Worm (Caenorhabditis elegans) whole organism, L4/young adult: Measurements from ENCODE around the gene cgef-1.

Source experiments
- W03F9.2 ChIP-seq: fragments of 150-350 bp; optimal IDR thresholded peaks from 2 replicates; lab custom pipeline; 2014; ENCODE audit warnings: missing biosample characterization, missing genetic modification characterization
- dao-5 ChIP-seq: sonication (generic microtip); optimal IDR thresholded peaks from 2 replicates; lab custom pipeline; 2016; ENCODE audit warnings: missing genotype, missing genetic modification characterization, moderate library complexity, missing compliant biosample characterization
- him-1 ChIP-seq: sonication (generic microtip); optimal IDR thresholded peaks from 2 replicates; lab custom pipeline; 2016; ENCODE audit warnings: missing genotype, missing genetic modification reagents, missing genetic modification characterization, missing compliant biosample characterization

The cgef-1 gene

ce11 chrX:2802562-2803165 lies 30.8 kb downstream of the cgef-1 start, which contains the start of gene C14A11.2:
Gene C14A11.2, plus strand, starts transcription at chrX:2803112.
- TF ChIP-seq dao-5 (tag; lab: Kevin White, UChicago) (no peak), W03F9.2 (tag; lab: Kevin White, UChicago) (no peak), him-1 (tag; lab: Kevin White, UChicago) (no peak)

ce11 chrX:2807390-2807789 lies 35.5 kb downstream of the cgef-1 start, which contains the start of gene C14A11.5:
Gene C14A11.5, minus strand, starts transcription at chrX:2807528.
- no peak for TF ChIP-seq him-1 (tag; lab: Kevin White, UChicago)

- peak; percentile 96 for TF ChIP-seq him-1 (tag; lab: Kevin White, UChicago)
- TF ChIP-seq dao-5 (tag; lab: Kevin White, UChicago): no peak
- peak; percentile 74 for TF ChIP-seq W03F9.2 (tag; lab: Kevin White, UChicago)
These were observed 37.8 kb downstream of the cgef-1 start, which contains the start of gene C14A11.9 for ce11 chrX:2809611-2810010. Gene C14A11.9, minus strand, starts transcription at chrX:2809637.

- TF ChIP-seq W03F9.2 (tag; lab: Kevin White, UChicago) (no peak), him-1 (tag; lab: Kevin White, UChicago) (no peak)
These were observed 42.4 kb downstream of the cgef-1 start, which contains the start of gene C14A11.6 for ce11 chrX:2814097-2814720. Gene C14A11.6, minus strand, starts transcription at chrX:2814147.

ce11 chrX:2818899-2819298 lies 47.1 kb downstream of the cgef-1 start:
- no peak for TF ChIP-seq dao-5 (tag; lab: Kevin White, UChicago)
- TF ChIP-seq him-1 (tag; lab: Kevin White, UChicago): no peak
- TF ChIP-seq W03F9.2 (tag; lab: Kevin White, UChicago): no peak

- no peak for TF ChIP-seq W03F9.2 (tag; lab: Kevin White, UChicago)
- TF ChIP-seq dao-5 (tag; lab: Kevin White, UChicago): no peak
- TF ChIP-seq him-1 (tag; lab: Kevin White, UChicago): no peak
These were observed 47.9 kb downstream of the cgef-1 start for ce11 chrX:2819747-2820146.

- no peak for TF ChIP-seq W03F9.2 (tag; lab: Kevin White, UChicago)
- no peak for TF ChIP-seq him-1 (tag; lab: Kevin White, UChicago)
- TF ChIP-seq dao-5 (tag; lab: Kevin White, UChicago): no peak
These were observed 48.3 kb downstream of the cgef-1 start, which contains the start of gene tsp-6 for ce11 chrX:2820148-2820547. Gene tsp-6, plus strand, starts transcription at chrX:2820448.

- TF ChIP-seq W03F9.2 (tag; lab: Kevin White, UChicago) (no peak), dao-5 (tag; lab: Kevin White, UChicago) (no peak), him-1 (tag; lab: Kevin White, UChicago) (no peak)
These were observed 54.5 kb downstream of the cgef-1 start for ce11 chrX:2826337-2826736.

- TF ChIP-seq W03F9.2 (tag; lab: Kevin White, UChicago) (no peak), dao-5 (tag; lab: Kevin White, UChicago) (no peak), him-1 (tag; lab: Kevin White, UChicago) (no peak)
These were observed 55.9 kb downstream of the cgef-1 start, which contains the start of gene ssr-2 for ce11 chrX:2827702-2828182. Gene ssr-2, minus strand, starts transcription at chrX:2827752.

- TF ChIP-seq dao-5 (tag; lab: Kevin White, UChicago) (no peak), W03F9.2 (tag; lab: Kevin White, UChicago) (no peak), him-1 (tag; lab: Kevin White, UChicago) (no peak)
These were observed 64.9 kb downstream of the cgef-1 start for ce11 chrX:2836770-2837169.

ce11 chrX:2837477-2837876 lies 65.6 kb downstream of the cgef-1 start:
- TF ChIP-seq dao-5 (tag; lab: Kevin White, UChicago) (no peak), him-1 (tag; lab: Kevin White, UChicago) (no peak), W03F9.2 (tag; lab: Kevin White, UChicago) (no peak)

ce11 chrX:2838619-2839018 lies 66.8 kb downstream of the cgef-1 start:
- TF ChIP-seq W03F9.2 (tag; lab: Kevin White, UChicago): no peak
- TF ChIP-seq dao-5 (tag; lab: Kevin White, UChicago): no peak
- TF ChIP-seq him-1 (tag; lab: Kevin White, UChicago): no peak

ce11 chrX:2840287-2840686 lies 68.4 kb downstream of the cgef-1 start, which contains the start of gene Y71H10B.1:
Gene Y71H10B.1, minus strand, starts transcription at chrX:2840292.
- TF ChIP-seq dao-5 (tag; lab: Kevin White, UChicago) (no peak), W03F9.2 (tag; lab: Kevin White, UChicago) (no peak), him-1 (tag; lab: Kevin White, UChicago) (no peak)
